Worm (Caenorhabditis elegans): Measurements from ENCODE around the gene ugt-48.

The ugt-48 gene

ce11 chrV:5533755-5534154 lies 14.1 kb downstream of the ugt-48 start, which contains the start of gene grl-1:
grl-1 (minus strand) TSS chrV:5533855.
- TF ChIP-seq ama-1 (optimal IDR thresholded peaks at IDR 0.05) (no peak), tbx-11 (GFP tag; IDR thresholded peaks at IDR 0.05) (no peak), sea-1 (GFP tag; conservative IDR thresholded peaks at IDR 0.05) (no peak), hnd-1 (tag; optimal IDR thresholded peaks at IDR 0.05) (no peak), pes-1 (GFP tag; IDR thresholded peaks at IDR 0.05) (no peak), tra-4 (tag; optimal IDR thresholded peaks at IDR 0.05) (no peak)

ce11 chrV:5527694-5528093 lies 20.2 kb downstream of the ugt-48 start:
- TF ChIP-seq B0310.2 (tag; optimal IDR thresholded peaks at IDR 0.05) (no peak), F13C5.2 (tag; optimal IDR thresholded peaks at IDR 0.05) (no peak), hmg-4 (GFP tag; optimal IDR thresholded peaks at IDR 0.05) (no peak), tbx-11 (GFP tag; IDR thresholded peaks at IDR 0.05) (no peak), ets-7 (tag; optimal IDR thresholded peaks at IDR 0.05) (no peak), hnd-1 (tag; optimal IDR thresholded peaks at IDR 0.05) (no peak), sea-1 (GFP tag; conservative IDR thresholded peaks at IDR 0.05) (no peak), ceh-36 (tag; optimal IDR thresholded peaks at IDR 0.05) (no peak), ceh-13 (GFP tag; optimal IDR thresholded peaks at IDR 0.05) (no peak), flt-1 (GFP tag; IDR thresholded peaks at IDR 0.05) (no peak), tra-4 (tag; optimal IDR thresholded peaks at IDR 0.05) (no peak), hmbx-1 (tag; optimal IDR thresholded peaks at IDR 0.05) (no peak), scrt-1 (GFP tag; IDR thresholded peaks at IDR 0.05) (no peak)

ce11 chrV:5525208-5525607 lies 22.7 kb downstream of the ugt-48 start:
- TF ChIP-seq sea-1 (GFP tag; conservative IDR thresholded peaks at IDR 0.05) (no peak), hmbx-1 (tag; optimal IDR thresholded peaks at IDR 0.05) (no peak), ama-1 (optimal IDR thresholded peaks at IDR 0.05) (no peak), tbx-37 (GFP tag; conservative IDR thresholded peaks at IDR 0.05) (no peak), scrt-1 (GFP tag; IDR thresholded peaks at IDR 0.05) (no peak), ceh-36 (tag; optimal IDR thresholded peaks at IDR 0.05) (no peak), pes-1 (GFP tag; IDR thresholded peaks at IDR 0.05) (no peak), tbx-11 (GFP tag; IDR thresholded peaks at IDR 0.05) (no peak)

- TF ChIP-seq scrt-1 (GFP tag; IDR thresholded peaks at IDR 0.05) = no peak
- no peak for TF ChIP-seq hmg-4 (GFP tag; optimal IDR thresholded peaks at IDR 0.05)
- no peak for TF ChIP-seq flt-1 (GFP tag; IDR thresholded peaks at IDR 0.05)
- no peak for TF ChIP-seq sea-1 (GFP tag; conservative IDR thresholded peaks at IDR 0.05)
- TF ChIP-seq hmbx-1 (tag; optimal IDR thresholded peaks at IDR 0.05) = no peak
Measured at ce11 chrV:5523260-5523659, 24.6 kb downstream of the ugt-48 start.

- TF ChIP-seq ets-7 (tag; optimal IDR thresholded peaks at IDR 0.05) (no peak), pes-1 (GFP tag; IDR thresholded peaks at IDR 0.05) (no peak), tbx-37 (GFP tag; conservative IDR thresholded peaks at IDR 0.05) (no peak), ceh-36 (tag; optimal IDR thresholded peaks at IDR 0.05) (no peak), flt-1 (GFP tag; IDR thresholded peaks at IDR 0.05) (no peak), scrt-1 (GFP tag; IDR thresholded peaks at IDR 0.05) (no peak), hmbx-1 (tag; optimal IDR thresholded peaks at IDR 0.05) (no peak), hmg-4 (GFP tag; optimal IDR thresholded peaks at IDR 0.05) (no peak), sea-1 (GFP tag; conservative IDR thresholded peaks at IDR 0.05) (no peak), aly-1 (tag; optimal IDR thresholded peaks at IDR 0.05) (no peak), tbx-11 (GFP tag; IDR thresholded peaks at IDR 0.05) (no peak), ama-1 (optimal IDR thresholded peaks at IDR 0.05) (no peak), ceh-13 (GFP tag; optimal IDR thresholded peaks at IDR 0.05) (no peak), hnd-1 (tag; optimal IDR thresholded peaks at IDR 0.05) (no peak), tra-4 (tag; optimal IDR thresholded peaks at IDR 0.05) (no peak), B0310.2 (tag; optimal IDR thresholded peaks at IDR 0.05) (no peak)
Measured at ce11 chrV:5521735-5522241, 26.1 kb downstream of the ugt-48 start, which contains the start of gene hir-1. hir-1 (plus strand) TSS chrV:5522139.

- TF ChIP-seq scrt-1 (GFP tag; IDR thresholded peaks at IDR 0.05) (no peak), tbx-37 (GFP tag; conservative IDR thresholded peaks at IDR 0.05) (no peak), tra-4 (tag; optimal IDR thresholded peaks at IDR 0.05) (no peak), hnd-1 (tag; optimal IDR thresholded peaks at IDR 0.05) (no peak), pes-1 (GFP tag; IDR thresholded peaks at IDR 0.05) (no peak), sea-1 (GFP tag; conservative IDR thresholded peaks at IDR 0.05) (no peak), flt-1 (GFP tag; IDR thresholded peaks at IDR 0.05) (no peak), ets-7 (tag; optimal IDR thresholded peaks at IDR 0.05) (no peak)
Measured at ce11 chrV:5513630-5514378, 34.1 kb downstream of the ugt-48 start, which contains the start of the genes hpo-15 and mms-19. hpo-15 (minus strand) TSS chrV:5513830. mms-19 (plus strand) TSS chrV:5514348.

- TF ChIP-seq scrt-1 (GFP tag; IDR thresholded peaks at IDR 0.05) (no peak), ets-7 (tag; optimal IDR thresholded peaks at IDR 0.05) (no peak), hmbx-1 (tag; optimal IDR thresholded peaks at IDR 0.05) (no peak), ama-1 (optimal IDR thresholded peaks at IDR 0.05) (no peak), ceh-36 (tag; optimal IDR thresholded peaks at IDR 0.05) (no peak), sea-1 (GFP tag; conservative IDR thresholded peaks at IDR 0.05) (no peak), hmg-4 (GFP tag; optimal IDR thresholded peaks at IDR 0.05) (no peak), aly-1 (tag; optimal IDR thresholded peaks at IDR 0.05) (no peak), tbx-11 (GFP tag; IDR thresholded peaks at IDR 0.05) (no peak), tra-4 (tag; optimal IDR thresholded peaks at IDR 0.05) (no peak), hnd-1 (tag; optimal IDR thresholded peaks at IDR 0.05) (no peak), pes-1 (GFP tag; IDR thresholded peaks at IDR 0.05) (no peak), ceh-13 (GFP tag; optimal IDR thresholded peaks at IDR 0.05) (no peak), F13C5.2 (tag; optimal IDR thresholded peaks at IDR 0.05) (no peak), B0310.2 (tag; optimal IDR thresholded peaks at IDR 0.05) (no peak), tbx-37 (GFP tag; conservative IDR thresholded peaks at IDR 0.05) (no peak), flt-1 (GFP tag; IDR thresholded peaks at IDR 0.05) (no peak)
Measured at ce11 chrV:5512559-5512958, 35.3 kb downstream of the ugt-48 start.
